Worm (Caenorhabditis elegans): ENCODE results near the gene grl-21.

- TF ChIP-seq snpc-4 (tag; optimal IDR thresholded peaks at IDR 0.05) (no peak), F13H6.1 (tag; optimal IDR thresholded peaks at IDR 0.05) (no peak), aly-2 (tag; optimal IDR thresholded peaks at IDR 0.05) (no peak)
These were observed 44.1 kb downstream of the grl-21 start for ce11 chrIV:10781346-10781745.
